Worm (Caenorhabditis elegans) whole organism, early embryonic: ENCODE results near the gene H11E01.3.

ENCODE experiments used
- F13C5.2 ChIP-seq: sonication (generic microtip); optimal IDR thresholded peaks from 2 replicates; lab custom pipeline; 2017; ENCODE audit warnings: mild to moderate bottlenecking, missing genetic modification characterization, inconsistent platforms, missing compliant biosample characterization
- aly-1 ChIP-seq: sonication (generic microtip); optimal IDR thresholded peaks from 2 replicates; lab custom pipeline; 2016; ENCODE audit warnings: missing genetic modification characterization, missing compliant biosample characterization
- ama-1 ChIP-seq: fragments of 150-350 bp; optimal IDR thresholded peaks from 2 replicates; lab custom pipeline; 2014
- ets-7 ChIP-seq: sonication (generic microtip); optimal IDR thresholded peaks from 2 replicates; lab custom pipeline; 2016; ENCODE audit warnings: missing genotype, missing genetic modification characterization, missing compliant biosample characterization
- flt-1 ChIP-seq: fragments of 200-800 bp; sonication (Bioruptor generic); IDR thresholded peaks from 2 replicates; pipeline ENCODE4 v1.3.6; 2022; ENCODE audit warnings: missing genetic modification characterization, missing compliant biosample characterization
- hmbx-1 ChIP-seq: sonication (generic microtip); optimal IDR thresholded peaks from 2 replicates; lab custom pipeline; 2016; ENCODE audit warnings: mild to moderate bottlenecking, missing genetic modification characterization, missing compliant biosample characterization
- hnd-1 ChIP-seq: sonication (generic microtip); optimal IDR thresholded peaks from 2 replicates; lab custom pipeline; 2016; ENCODE audit warnings: missing genetic modification characterization, missing compliant biosample characterization
- pes-1 ChIP-seq: fragments of 200-800 bp; sonication (Bioruptor generic); IDR thresholded peaks from 2 replicates; pipeline ENCODE4 v1.3.6; 2022; ENCODE audit warnings: missing genetic modification reagents, missing genetic modification characterization, missing compliant biosample characterization
- scrt-1 ChIP-seq: fragments of 200-800 bp; sonication (Bioruptor generic); IDR thresholded peaks from 2 replicates; pipeline ENCODE4 v1.3.6; 2022; ENCODE audit warnings: missing genetic modification characterization, missing compliant biosample characterization
- sea-1 ChIP-seq: fragments of 200-800 bp; sonication (Bioruptor generic); conservative IDR thresholded peaks from 2 replicates; pipeline ENCODE4 v1.3.6; 2022; ENCODE audit warnings: missing genetic modification characterization, missing compliant biosample characterization
- tbx-11 ChIP-seq: fragments of 200-800 bp; sonication (Bioruptor generic); IDR thresholded peaks from 2 replicates; pipeline ENCODE4 v1.3.6; 2022; ENCODE audit warnings: missing genetic modification characterization, missing compliant biosample characterization
- tra-4 ChIP-seq: sonication (generic microtip); optimal IDR thresholded peaks from 2 replicates; lab custom pipeline; 2017; ENCODE audit warnings: missing genetic modification characterization, missing compliant biosample characterization

- peak; percentile 2 for TF ChIP-seq aly-1
- TF ChIP-seq tra-4 (tag; lab: Kevin White, UChicago) = no peak
- no peak for TF ChIP-seq sea-1 (GFP tag; lab: Robert Waterston, UW)
- no peak for TF ChIP-seq ama-1
- no peak for TF ChIP-seq hmbx-1
- TF ChIP-seq pes-1 (GFP tag; lab: Robert Waterston, UW) = no peak
- no peak for TF ChIP-seq scrt-1 (GFP tag; lab: Robert Waterston, UW)
- no peak for TF ChIP-seq flt-1 (GFP tag; lab: Robert Waterston, UW)
- no peak for TF ChIP-seq hnd-1 (tag; lab: Kevin White, UChicago)
- TF ChIP-seq ets-7 (tag; lab: Kevin White, UChicago) = no peak
- no peak for TF ChIP-seq F13C5.2 (tag; lab: Kevin White, UChicago)
- no peak for TF ChIP-seq tbx-11 (GFP tag; lab: Robert Waterston, UW)
Measured at ce11 chrX:1602548-1602947, 2.2 kb upstream of the H11E01.3 start.
